Worm (Caenorhabditis elegans) whole organism, mixed stage, embryonic: ENCODE measurements around the gene mps-1.

ENCODE experiments used
- M03D4.4 ChIP-seq: sonication (generic microtip); optimal IDR thresholded peaks from 2 replicates; lab custom pipeline; 2017; ENCODE audit warnings: mild to moderate bottlenecking, missing genetic modification characterization, missing compliant biosample characterization
- blmp-1 ChIP-seq: fragments of 150-350 bp; optimal IDR thresholded peaks from 2 replicates; lab custom pipeline; 2014; ENCODE audit warnings: missing biosample characterization, missing genetic modification characterization
- ceh-39 ChIP-seq: fragments of 150-350 bp; optimal IDR thresholded peaks from 2 replicates; lab custom pipeline; 2014; ENCODE audit warnings: missing biosample characterization, missing genetic modification characterization
- ceh-43 ChIP-seq: fragments of 200-800 bp; sonication (Bioruptor generic); optimal IDR thresholded peaks from 2 replicates; lab custom pipeline; 2018; ENCODE audit warnings: mild to moderate bottlenecking, missing genetic modification characterization, moderate library complexity, missing compliant biosample characterization
- ceh-83 ChIP-seq: fragments of 200-800 bp; sonication (Bioruptor generic); optimal IDR thresholded peaks from 2 replicates; lab custom pipeline; 2018; ENCODE audit warnings: mild to moderate bottlenecking, missing genetic modification characterization, missing compliant biosample characterization
- ces-1 ChIP-seq: fragments of 150-350 bp; optimal IDR thresholded peaks from 2 replicates; lab custom pipeline; 2014; ENCODE audit warnings: missing biosample characterization, missing genetic modification reagents, missing genetic modification characterization
- cnd-1 ChIP-seq: fragments of 200-800 bp; sonication (Bioruptor generic); optimal IDR thresholded peaks from 2 replicates; lab custom pipeline; 2018; ENCODE audit warnings: mild to moderate bottlenecking, missing genetic modification characterization, missing compliant biosample characterization
- drap-1 ChIP-seq: fragments of 200-800 bp; sonication (Bioruptor generic); optimal IDR thresholded peaks from 3 replicates; lab custom pipeline; 2018; ENCODE audit warnings: mild to moderate bottlenecking, missing genetic modification characterization, missing compliant biosample characterization
- elt-1 ChIP-seq: sonication (generic microtip); optimal IDR thresholded peaks from 2 replicates; lab custom pipeline; 2017; ENCODE audit warnings: missing genetic modification characterization, mild to moderate bottlenecking, missing compliant biosample characterization, antibody characterized with exemption, moderate library complexity, borderline replicate concordance; ENCODE audit not compliant: insufficient read depth
- elt-3 ChIP-seq: fragments of 150-350 bp; optimal IDR thresholded peaks from 2 replicates; lab custom pipeline; 2014; ENCODE audit warnings: missing biosample characterization, missing genetic modification characterization
- ham-2 ChIP-seq: fragments of 200-800 bp; sonication (Bioruptor generic); optimal IDR thresholded peaks from 2 replicates; lab custom pipeline; 2018; ENCODE audit warnings: mild to moderate bottlenecking, missing genetic modification characterization, missing compliant biosample characterization
- hlh-1 ChIP-seq: fragments of 150-350 bp; optimal IDR thresholded peaks from 2 replicates; lab custom pipeline; 2014; ENCODE audit warnings: missing biosample characterization, missing genetic modification reagents, missing genetic modification characterization
- lin-13 ChIP-seq: fragments of 150-350 bp; optimal IDR thresholded peaks from 2 replicates; lab custom pipeline; 2014; ENCODE audit warnings: missing biosample characterization, missing genetic modification characterization
- lin-32 ChIP-seq: fragments of 200-800 bp; sonication (Bioruptor generic); optimal IDR thresholded peaks from 2 replicates; lab custom pipeline; 2018; ENCODE audit warnings: mild to moderate bottlenecking, missing genetic modification characterization, missing compliant biosample characterization
- lsy-2 ChIP-seq: fragments of 150-350 bp; optimal IDR thresholded peaks from 2 replicates; lab custom pipeline; 2014; ENCODE audit warnings: missing biosample characterization, missing genetic modification characterization
- mab-5 ChIP-seq: fragments of 150-350 bp; optimal IDR thresholded peaks from 2 replicates; lab custom pipeline; 2014; ENCODE audit warnings: missing biosample characterization, missing genetic modification characterization
- mep-1 ChIP-seq: fragments of 150-350 bp; optimal IDR thresholded peaks from 2 replicates; lab custom pipeline; 2017; ENCODE audit warnings: missing biosample characterization, missing genetic modification reagents, missing genetic modification characterization, inconsistent platforms
- mls-2 ChIP-seq: sonication (generic microtip); optimal IDR thresholded peaks from 2 replicates; lab custom pipeline; 2016; ENCODE audit warnings: mild to moderate bottlenecking, missing genetic modification characterization, moderate library complexity, missing compliant biosample characterization
- nhr-12 ChIP-seq: fragments of 150-350 bp; optimal IDR thresholded peaks from 2 replicates; lab custom pipeline; 2014; ENCODE audit warnings: missing biosample characterization, missing genetic modification characterization
- nhr-2 ChIP-seq: fragments of 150-350 bp; optimal IDR thresholded peaks from 2 replicates; lab custom pipeline; 2014; ENCODE audit warnings: missing biosample characterization, missing genetic modification characterization
- nhr-237 ChIP-seq: fragments of 150-350 bp; optimal IDR thresholded peaks from 2 replicates; lab custom pipeline; 2014; ENCODE audit warnings: missing biosample characterization, missing genetic modification characterization
- nhr-76 ChIP-seq: sonication (generic microtip); optimal IDR thresholded peaks from 2 replicates; lab custom pipeline; 2017; ENCODE audit warnings: missing biosample characterization, missing genetic modification characterization
- pha-4 ChIP-seq: fragments of 150-350 bp; optimal IDR thresholded peaks from 2 replicates; lab custom pipeline; 2018; ENCODE audit warnings: missing biosample characterization, missing genetic modification reagents, missing genetic modification characterization
- sem-2 ChIP-seq: fragments of 200-800 bp; sonication (Bioruptor generic); optimal IDR thresholded peaks from 2 replicates; lab custom pipeline; 2018; ENCODE audit warnings: mild to moderate bottlenecking, missing genetic modification characterization, missing compliant biosample characterization
- snpc-4 ChIP-seq: fragments of 150-350 bp; optimal IDR thresholded peaks from 2 replicates; lab custom pipeline; 2014; ENCODE audit warnings: missing biosample characterization, missing genetic modification characterization
- sptf-1 ChIP-seq: sonication (generic microtip); optimal IDR thresholded peaks from 2 replicates; lab custom pipeline; 2017; ENCODE audit warnings: mild to moderate bottlenecking, missing genetic modification characterization, moderate library complexity, missing compliant biosample characterization
- tbx-8 ChIP-seq: fragments of 200-800 bp; sonication (Bioruptor generic); optimal IDR thresholded peaks from 2 replicates; lab custom pipeline; 2018; ENCODE audit warnings: mild to moderate bottlenecking, missing genetic modification characterization, moderate library complexity, missing compliant biosample characterization
- unc-39 ChIP-seq: fragments of 150-350 bp; optimal IDR thresholded peaks from 2 replicates; lab custom pipeline; 2014; ENCODE audit warnings: missing biosample characterization, missing genetic modification characterization
- unc-62 ChIP-seq: fragments of 150-350 bp; optimal IDR thresholded peaks from 2 replicates; lab custom pipeline; 2014; ENCODE audit warnings: missing biosample characterization, missing genetic modification reagents, missing genetic modification characterization
- ztf-11 ChIP-seq: fragments of 150-350 bp; optimal IDR thresholded peaks from 2 replicates; lab custom pipeline; 2014; ENCODE audit warnings: missing biosample characterization, missing genetic modification characterization

The mps-1 gene

ce11 chrII:6286865-6287264 lies 7.3 kb downstream of the mps-1 start, which contains the start of gene F13H8.6:
F13H8.6 (minus strand) TSS chrII:6286965.
- no peak for TF ChIP-seq pha-4 (tag; lab: Kevin White, UChicago)
- TF ChIP-seq mls-2 (tag; lab: Kevin White, UChicago) = no peak
- TF ChIP-seq snpc-4 (tag; lab: Kevin White, UChicago) = no peak
- no peak for TF ChIP-seq ces-1 (GFP tag; lab: Kevin White, UChicago)
- TF ChIP-seq tbx-8 = no peak
- TF ChIP-seq mab-5 = no peak
- TF ChIP-seq ztf-11 = no peak
- no peak for TF ChIP-seq drap-1 (GFP tag; lab: Kevin White, UChicago)
- TF ChIP-seq, all 35 proteins: peak for 0

DNA sequence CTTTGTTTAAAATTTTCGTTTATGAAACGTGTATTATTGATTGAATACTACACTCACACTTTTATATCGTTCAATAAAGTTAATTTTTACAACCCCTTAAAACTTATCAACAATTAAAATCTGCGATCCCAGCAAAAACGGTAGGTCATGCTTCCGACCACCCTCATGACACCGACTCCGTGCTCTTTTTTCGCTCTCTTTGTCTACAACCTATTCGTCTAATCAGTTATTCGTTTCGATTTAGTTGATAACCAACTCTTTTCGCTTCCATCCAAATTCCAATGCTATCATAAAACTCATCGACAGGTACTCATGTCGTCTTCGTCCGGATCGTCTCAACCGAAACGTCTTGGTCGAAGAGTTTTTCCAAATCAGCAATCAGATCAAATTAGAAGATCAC lies 11.1 kb downstream of the mps-1 start, which contains the start of gene F13H8.1:
Gene F13H8.1, plus strand, starts transcription at position 311 of the 400 bp plus-strand sequence.
- TF ChIP-seq sptf-1 (tag; lab: Kevin White, UChicago) = no peak
- TF ChIP-seq nhr-237 (tag; lab: Kevin White, UChicago) = no peak
- TF ChIP-seq tbx-8 = no peak
- TF ChIP-seq nhr-76 = no peak
- no peak for TF ChIP-seq snpc-4 (tag; lab: Kevin White, UChicago)
- no peak for TF ChIP-seq nhr-2 (tag; lab: Kevin White, UChicago)
- TF ChIP-seq lin-13 = no peak
- no peak for TF ChIP-seq ces-1 (GFP tag; lab: Kevin White, UChicago)
- no peak for TF ChIP-seq lsy-2 (tag; lab: Kevin White, UChicago)
- TF ChIP-seq elt-1 (tag; lab: Kevin White, UChicago) = no peak
- TF ChIP-seq cnd-1 (tag; lab: Kevin White, UChicago) = no peak
- no peak for TF ChIP-seq blmp-1 (tag; lab: Kevin White, UChicago)
- TF ChIP-seq hlh-1 (tag; lab: Kevin White, UChicago) = no peak
- no peak for TF ChIP-seq ham-2 (GFP tag; lab: Kevin White, UChicago)

- no peak for TF ChIP-seq ham-2 (GFP tag; lab: Kevin White, UChicago)
- TF ChIP-seq lsy-2 (tag; lab: Kevin White, UChicago) = no peak
- no peak for TF ChIP-seq sem-2 (GFP tag; lab: Kevin White, UChicago)
- no peak for TF ChIP-seq nhr-237 (tag; lab: Kevin White, UChicago)
- TF ChIP-seq elt-1 (tag; lab: Kevin White, UChicago) = no peak
- TF ChIP-seq ztf-11 = no peak
- no peak for TF ChIP-seq nhr-2 (tag; lab: Kevin White, UChicago)
- no peak for TF ChIP-seq mab-5
- TF ChIP-seq sptf-1 (tag; lab: Kevin White, UChicago) = no peak
- TF ChIP-seq unc-39 (tag; lab: Kevin White, UChicago) = no peak
- TF ChIP-seq ceh-83 (GFP tag; lab: Kevin White, UChicago) = no peak
- TF ChIP-seq drap-1 (GFP tag; lab: Kevin White, UChicago) = no peak
- TF ChIP-seq ceh-39 (tag; lab: Kevin White, UChicago) = no peak
- no peak for TF ChIP-seq mep-1
- no peak for TF ChIP-seq elt-3 (tag; lab: Kevin White, UChicago)
- TF ChIP-seq lin-32 (GFP tag; lab: Kevin White, UChicago) = no peak
- TF ChIP-seq ceh-43 (GFP tag; lab: Kevin White, UChicago) = no peak
- no peak for TF ChIP-seq ces-1 (GFP tag; lab: Kevin White, UChicago)
These were observed 12.3 kb downstream of the mps-1 start for ce11 chrII:6281903-6282302.

DNA sequence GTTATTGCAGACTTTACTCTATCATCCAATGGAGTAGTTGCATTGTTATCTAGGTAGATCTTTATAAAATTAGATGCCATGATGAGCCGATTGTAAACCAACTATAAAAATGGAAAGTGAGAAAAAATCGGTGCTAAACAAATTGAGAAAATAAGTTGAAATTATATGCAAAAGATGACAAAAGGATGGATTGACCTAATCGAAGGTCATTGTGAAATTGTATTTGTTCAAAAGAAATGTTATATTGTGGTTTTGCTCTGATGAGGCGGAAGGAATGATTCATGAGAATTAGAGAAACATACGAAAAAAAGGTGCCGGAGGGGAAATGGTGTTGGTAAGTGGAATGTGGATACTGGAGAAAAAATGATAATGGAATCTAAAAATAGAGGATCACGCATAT lies 13.2 kb downstream of the mps-1 start, which contains the start of gene scly-1:
Gene scly-1, minus strand, starts transcription at position 101 of the 400 bp plus-strand sequence.
- TF ChIP-seq ceh-39 (tag; lab: Kevin White, UChicago) (no peak), drap-1 (GFP tag; lab: Kevin White, UChicago) (no peak), nhr-12 (tag; lab: Kevin White, UChicago) (no peak), ceh-43 (GFP tag; lab: Kevin White, UChicago) (no peak), blmp-1 (tag; lab: Kevin White, UChicago) (no peak), nhr-2 (tag; lab: Kevin White, UChicago) (no peak), M03D4.4 (tag; lab: Kevin White, UChicago) (no peak), lin-13 (no peak), ces-1 (GFP tag; lab: Kevin White, UChicago) (no peak), unc-39 (tag; lab: Kevin White, UChicago) (no peak), unc-62 (GFP tag; lab: Kevin White, UChicago) (no peak), mab-5 (no peak), elt-1 (tag; lab: Kevin White, UChicago) (no peak), cnd-1 (tag; lab: Kevin White, UChicago) (no peak)

ce11 chrII:6273916-6274315 lies 20.2 kb downstream of the mps-1 start, which contains the start of gene bpl-1:
bpl-1 (plus strand) TSS chrII:6274216.
- TF ChIP-seq ceh-39 (tag; lab: Kevin White, UChicago) (no peak), nhr-12 (tag; lab: Kevin White, UChicago) (no peak), mep-1 (no peak)
